Fruit fly (Drosophila melanogaster): ENCODE results near the gene twin.
A peak's percentile ranks its signal among the peaks of the same experiment; 100 is the strongest.

Gene twin

dm6 chr3R:24188619-24189018, 33.1 kb downstream of the twin start, which contains the start of gene CG5515 (continued):
- TF ChIP-seq svp (GFP tag) (no peak), salr (GFP tag; optimal IDR thresholded peaks at IDR 0.05) (no peak), dac (GFP tag; optimal IDR thresholded peaks at IDR 0.05) (peak; percentile 14), CG8319 (GFP tag; optimal IDR thresholded peaks at IDR 0.05) (peak; percentile 40), CG8119 (GFP tag; IDR thresholded peaks at IDR 0.05) (peak; percentile 35; the same call in 1 of the 3 replicates), Lpt (GFP tag; optimal IDR thresholded peaks at IDR 0.05) (no peak), CG4318 (GFP tag; optimal IDR thresholded peaks at IDR 0.05) (peak; percentile 52), vri (GFP tag; optimal IDR thresholded peaks at IDR 0.05) (no peak), CG11762 (GFP tag; optimal IDR thresholded peaks at IDR 0.05; ENCODE audit: insufficient read depth) (peak; percentile 26)

DNA sequence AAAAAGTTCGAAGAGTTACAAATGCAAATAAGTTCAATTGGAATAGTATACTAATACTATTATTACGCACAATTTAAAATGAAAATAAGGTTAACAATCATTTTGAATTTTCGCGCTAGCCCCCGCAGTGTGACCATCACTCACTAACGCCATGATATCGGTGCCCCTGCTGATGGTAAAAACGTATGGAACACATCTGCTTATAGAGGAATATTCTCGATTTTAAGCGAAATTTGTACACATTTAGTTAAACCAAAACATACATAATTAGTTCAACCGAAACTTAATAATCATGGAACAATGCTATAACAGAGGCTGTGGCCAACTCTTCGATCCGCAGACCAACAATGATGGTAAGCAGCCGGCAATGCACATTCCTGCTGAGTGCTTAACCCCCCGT, 35.6 kb downstream of the twin start, which contains the start of gene mora:
TSS of gene mora (plus strand) at position 172 of the 400 bp plus-strand sequence.
- TF ChIP-seq Sox102F (GFP tag; optimal IDR thresholded peaks at IDR 0.05) (no peak), CG11762 (GFP tag; optimal IDR thresholded peaks at IDR 0.05; ENCODE audit: insufficient read depth) (no peak), vri (GFP tag; optimal IDR thresholded peaks at IDR 0.05) (no peak), Smox (GFP tag; optimal IDR thresholded peaks at IDR 0.05) (no peak), dsx (GFP tag; optimal IDR thresholded peaks at IDR 0.05; ENCODE audit: poor library complexity, severe bottlenecking) (no peak), CG3919 (GFP tag; optimal IDR thresholded peaks at IDR 0.05) (no peak), fkh (GFP tag; optimal IDR thresholded peaks at IDR 0.05) (no peak), Eip78C (GFP tag) (peak; percentile 34)

DNA sequence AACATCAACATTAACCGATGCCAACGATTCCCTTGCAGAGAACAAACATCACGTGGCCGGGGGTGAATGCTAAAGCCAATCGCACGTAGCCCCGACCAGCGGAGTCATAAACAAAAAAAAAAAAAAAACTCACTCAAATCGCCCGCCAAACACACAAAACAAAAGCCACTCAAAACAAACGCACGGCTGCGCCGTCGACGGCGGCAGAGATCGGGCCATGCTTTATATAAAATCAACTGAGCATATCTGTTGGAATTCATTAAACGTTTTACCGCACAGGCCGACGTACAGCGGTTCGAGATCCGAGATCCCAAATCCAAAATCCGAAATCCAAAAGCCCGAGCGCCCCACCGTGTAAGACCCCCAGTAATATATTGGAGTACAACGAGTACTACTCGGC, 49.4 kb downstream of the twin start, which contains the start of gene CG13606:
TSS of gene CG13606 (plus strand) at position 250 of the 400 bp plus-strand sequence.
- TF ChIP-seq acj6 (GFP tag; optimal IDR thresholded peaks at IDR 0.05) (no peak), Sox102F (GFP tag; optimal IDR thresholded peaks at IDR 0.05) (no peak), CG7368 (GFP tag; optimal IDR thresholded peaks at IDR 0.05) (no peak), achi (GFP tag; optimal IDR thresholded peaks at IDR 0.05) (no peak), CG3032 (tag; optimal IDR thresholded peaks at IDR 0.05) (no peak), CG8632 (GFP tag; optimal IDR thresholded peaks at IDR 0.05) (no peak), CG6792 (GFP tag; optimal IDR thresholded peaks at IDR 0.05) (no peak), CG8319 (GFP tag; optimal IDR thresholded peaks at IDR 0.05) (no peak), topi (GFP tag; optimal IDR thresholded peaks at IDR 0.05) (no peak), CG9139 (GFP tag; optimal IDR thresholded peaks at IDR 0.05) (no peak), cyc (GFP tag; optimal IDR thresholded peaks at IDR 0.05) (no peak), Hr38 (GFP tag; optimal IDR thresholded peaks at IDR 0.05) (no peak), CG6854 (GFP tag; optimal IDR thresholded peaks at IDR 0.05) (no peak), CG34406 (GFP tag; optimal IDR thresholded peaks at IDR 0.05) (no peak), Hr4 (GFP tag; optimal IDR thresholded peaks at IDR 0.05) (no peak), CG6163 (GFP tag; IDR thresholded peaks at IDR 0.05) (no peak), Sox14 (GFP tag; optimal IDR thresholded peaks at IDR 0.05) (no peak), fd85E (GFP tag; optimal IDR thresholded peaks at IDR 0.05) (no peak), OdsH (GFP tag; optimal IDR thresholded peaks at IDR 0.05) (no peak)

- TF ChIP-seq vri (GFP tag; optimal IDR thresholded peaks at IDR 0.05) (no peak), spab (GFP tag; optimal IDR thresholded peaks at IDR 0.05) (no peak), CG6792 (GFP tag; optimal IDR thresholded peaks at IDR 0.05) (no peak), Sox15 (GFP tag; optimal IDR thresholded peaks at IDR 0.05) (no peak), CG11762 (GFP tag; optimal IDR thresholded peaks at IDR 0.05; ENCODE audit: insufficient read depth) (no peak), CG6808 (GFP tag; optimal IDR thresholded peaks at IDR 0.05) (no peak), CG11294 (GFP tag; IDR thresholded peaks at IDR 0.05) (0 out of 2 replicates have a peak, but pooled peaks have one; percentile 23), Eip78C (GFP tag) (peak; percentile 67), ss (GFP tag; optimal IDR thresholded peaks at IDR 0.05) (no peak), fkh (GFP tag; optimal IDR thresholded peaks at IDR 0.05) (no peak), acj6 (GFP tag; optimal IDR thresholded peaks at IDR 0.05) (no peak), esn (GFP tag; optimal IDR thresholded peaks at IDR 0.05) (peak; percentile 64), svp (GFP tag) (no peak), Blimp-1 (GFP tag; optimal IDR thresholded peaks at IDR 0.05) (no peak), CG15336 (GFP tag; IDR thresholded peaks at IDR 0.05) (0 out of 2 replicates have a peak, but pooled peaks have one; percentile 23), CG8119 (GFP tag; IDR thresholded peaks at IDR 0.05) (no peak), CG9139 (GFP tag; optimal IDR thresholded peaks at IDR 0.05) (no peak), CG3032 (tag; optimal IDR thresholded peaks at IDR 0.05) (peak; percentile 44), Hr4 (GFP tag; optimal IDR thresholded peaks at IDR 0.05) (no peak), Hr38 (GFP tag; optimal IDR thresholded peaks at IDR 0.05) (no peak), Smox (GFP tag; optimal IDR thresholded peaks at IDR 0.05) (no peak), CG3919 (GFP tag; optimal IDR thresholded peaks at IDR 0.05) (no peak), net (GFP tag; optimal IDR thresholded peaks at IDR 0.05) (no peak), CG32006 (GFP tag; optimal IDR thresholded peaks at IDR 0.05) (no peak), fd59A (GFP tag; optimal IDR thresholded peaks at IDR 0.05) (no peak), dac (GFP tag; optimal IDR thresholded peaks at IDR 0.05) (no peak), CG8632 (GFP tag; optimal IDR thresholded peaks at IDR 0.05) (no peak), CG6163 (GFP tag; IDR thresholded peaks at IDR 0.05) (no peak), Eip75B (GFP tag; optimal IDR thresholded peaks at IDR 0.05) (peak; percentile 33)
Observed at dm6 chr3R:24169362-24169761, 52.4 kb downstream of the twin start, which contains the start of gene CG5510. TSS of gene CG5510 (minus strand) at chr3R:24169562.
